Fruit fly (Drosophila melanogaster): ENCODE measurements around the gene CG15572.

dm6 chrX:4247013-4247412 is 21.5 kb upstream of the CG15572 start, which contains the start of gene CG43134:
- TF ChIP-seq CG8478 (optimal IDR thresholded peaks at IDR 0.05) (no peak), CTCF (optimal IDR thresholded peaks at IDR 0.05) (no peak)
